Fruit fly (Drosophila melanogaster) Kc167 (cell line): ENCODE measurements around the gene CG31300.

Experiments
- Myc ChIP-seq: fragments of >200 bp; optimal IDR thresholded peaks from 2 replicates; lab custom pipeline; 2017; ENCODE audit warnings: missing external identifiers
- h ChIP-seq: fragments of >200 bp; optimal IDR thresholded peaks from 3 replicates; lab custom pipeline; 2018; ENCODE audit warnings: missing external identifiers
- insv ChIP-seq: fragments of >200 bp; optimal IDR thresholded peaks from 3 replicates; lab custom pipeline; 2018; ENCODE audit warnings: missing external identifiers
- ttk ChIP-seq: sonication (Bioruptor generic); optimal IDR thresholded peaks from 2 replicates; lab custom pipeline; 2017; ENCODE audit warnings: missing external identifiers

DNA sequence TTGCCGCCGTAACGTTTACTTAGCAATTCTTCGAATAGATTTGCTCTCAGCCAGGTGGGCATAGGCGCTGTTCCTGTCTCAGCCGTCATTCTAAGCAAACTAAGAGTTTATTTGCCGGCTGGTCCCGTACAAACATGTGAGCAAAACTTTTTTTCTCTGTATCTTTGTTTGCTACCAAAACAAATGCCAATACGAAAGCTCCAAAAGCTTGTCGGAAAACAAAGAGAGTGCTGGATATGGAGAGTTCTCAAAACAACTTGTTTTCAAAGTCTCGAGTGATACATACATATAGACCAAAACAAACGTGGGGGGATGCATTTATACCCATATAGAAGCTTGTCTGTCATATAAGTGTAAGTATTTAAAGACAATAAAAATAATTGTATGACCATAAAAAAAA, 32.6 kb downstream of the CG31300 start, which contains the start of gene CG10559:
- TF ChIP-seq h (lab: Kevin White, UChicago) (no peak), ttk (lab: Kevin White, UChicago) (no peak), insv (lab: Kevin White, UChicago) (no peak), Myc (lab: Kevin White, UChicago) (no peak)
